Worm (Caenorhabditis elegans): ENCODE measurements around the gene clec-263.

clec-263 gene

ce11 chrV:20536208-20536607 lies 38.2 kb upstream of the clec-263 start, which contains the start of gene Y38H6C.15:
TSS of gene Y38H6C.15 (minus strand) at chrV:20536308.
- TF ChIP-seq ceh-18 (tag; optimal IDR thresholded peaks at IDR 0.05) (no peak), sox-2 (GFP tag; IDR thresholded peaks at IDR 0.05) (no peak), pax-1 (tag; optimal IDR thresholded peaks at IDR 0.05) (no peak), elt-4 (tag; optimal IDR thresholded peaks at IDR 0.05) (no peak), che-1 (tag; optimal IDR thresholded peaks at IDR 0.05) (no peak), hlh-15 (tag; optimal IDR thresholded peaks at IDR 0.05) (no peak), ceh-22 (tag; optimal IDR thresholded peaks at IDR 0.05) (no peak), ceh-34 (tag; optimal IDR thresholded peaks at IDR 0.05) (no peak), F13H6.1 (tag; optimal IDR thresholded peaks at IDR 0.05) (no peak), unc-42 (tag; optimal IDR thresholded peaks at IDR 0.05) (no peak)

DNA sequence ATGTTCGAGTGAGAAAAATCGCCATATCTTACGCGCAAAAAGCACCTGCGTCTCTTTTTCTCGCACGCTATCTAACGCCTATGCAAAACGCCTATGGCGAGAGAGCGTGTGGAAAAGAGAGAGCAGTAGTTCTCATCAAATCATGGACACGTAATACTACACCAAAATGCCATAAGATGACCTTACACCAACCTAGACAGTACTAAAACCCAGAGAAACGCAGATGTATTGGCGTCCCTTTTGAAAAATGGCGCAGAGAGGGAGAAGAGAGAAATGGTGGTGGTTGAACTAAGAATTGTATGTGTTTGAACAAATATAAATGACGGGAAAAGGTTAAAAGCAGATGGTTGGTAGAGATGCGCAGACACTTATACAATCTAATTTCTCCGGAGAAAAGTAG lies 35.4 kb upstream of the clec-263 start, which contains the start of gene Y38H6C.16:
TSS of gene Y38H6C.16 (minus strand) at position 293 of the 400 bp plus-strand sequence.
- TF ChIP-seq nhr-232 (tag; optimal IDR thresholded peaks at IDR 0.05): no peak
- peak; percentile 14 for TF ChIP-seq elt-2 (tag; optimal IDR thresholded peaks at IDR 0.05)
- TF ChIP-seq ref-2 (tag; optimal IDR thresholded peaks at IDR 0.05): no peak
- no peak for TF ChIP-seq eyg-1 (tag; optimal IDR thresholded peaks at IDR 0.05)
- no peak for TF ChIP-seq ceh-30 (tag; optimal IDR thresholded peaks at IDR 0.05)
- no peak for TF ChIP-seq pha-4 (tag; optimal IDR thresholded peaks at IDR 0.05)
- no peak for TF ChIP-seq ceh-22 (tag; optimal IDR thresholded peaks at IDR 0.05)
- no peak for TF ChIP-seq hlh-6 (tag; optimal IDR thresholded peaks at IDR 0.05)
- TF ChIP-seq mec-3 (tag; optimal IDR thresholded peaks at IDR 0.05; ENCODE audit: borderline replicate concordance): no peak

DNA sequence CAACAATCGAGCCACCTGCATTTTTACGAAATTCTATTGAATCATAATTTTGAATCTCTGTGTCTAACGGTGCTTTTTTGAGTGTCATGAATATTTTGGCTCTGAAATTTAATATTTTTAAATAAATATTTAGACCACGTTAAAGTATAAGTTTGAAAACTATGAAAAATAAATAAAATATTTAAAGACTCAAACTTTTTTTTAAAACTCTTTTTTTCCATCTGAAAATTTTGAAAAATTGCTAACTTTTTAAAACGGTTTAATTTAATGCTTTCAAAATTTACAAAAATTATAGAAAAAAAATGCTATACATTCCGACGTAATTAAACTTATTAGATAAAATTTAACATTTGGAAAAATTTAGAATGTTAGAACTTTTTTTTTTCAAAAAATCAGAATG lies 30.3 kb upstream of the clec-263 start, which contains the start of gene slc-36.3:
TSS of gene slc-36.3 (minus strand) at position 101 of the 400 bp plus-strand sequence.
- TF ChIP-seq unc-86 (tag; optimal IDR thresholded peaks at IDR 0.05): no peak
- TF ChIP-seq tbx-7 (tag; optimal IDR thresholded peaks at IDR 0.05): no peak
- no peak for TF ChIP-seq lin-11 (tag; optimal IDR thresholded peaks at IDR 0.05)
- TF ChIP-seq unc-55 (GFP tag; optimal IDR thresholded peaks at IDR 0.05): no peak
- no peak for TF ChIP-seq pat-9 (tag; optimal IDR thresholded peaks at IDR 0.05)
- no peak for TF ChIP-seq C38D4.7 (GFP tag; optimal IDR thresholded peaks at IDR 0.05)
- no peak for TF ChIP-seq ceh-19 (GFP tag; optimal IDR thresholded peaks at IDR 0.05)
- no peak for TF ChIP-seq hlh-8 (tag; optimal IDR thresholded peaks at IDR 0.05)
- no peak for TF ChIP-seq nhr-11 (tag; optimal IDR thresholded peaks at IDR 0.05)
- no peak for TF ChIP-seq pha-2 (tag; optimal IDR thresholded peaks at IDR 0.05)
- TF ChIP-seq T23F11.4 (GFP tag; optimal IDR thresholded peaks at IDR 0.05): no peak

DNA sequence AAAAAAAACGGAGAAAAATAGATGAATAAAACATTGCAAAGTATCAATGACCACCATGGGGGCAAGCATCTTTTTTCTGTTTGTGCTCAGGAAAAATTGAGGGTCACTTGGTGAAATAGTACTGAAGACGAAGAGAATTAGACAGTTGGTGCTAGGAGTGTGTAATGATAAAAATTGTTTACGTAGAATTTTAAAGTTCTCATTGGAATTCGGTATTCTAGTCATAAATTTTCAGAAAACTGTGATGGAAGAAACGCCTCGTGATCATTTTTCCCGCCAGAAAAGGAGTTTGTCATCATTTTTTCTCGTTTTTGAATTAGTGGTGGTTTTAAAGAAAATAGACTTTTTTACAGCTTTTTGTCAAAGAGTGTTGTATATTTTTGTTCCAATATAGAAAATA lies 29.8 kb upstream of the clec-263 start:
- TF ChIP-seq ceh-34 (tag; optimal IDR thresholded peaks at IDR 0.05) (no peak), fkh-6 (tag; optimal IDR thresholded peaks at IDR 0.05) (no peak), ceh-18 (tag; optimal IDR thresholded peaks at IDR 0.05) (no peak), nhr-232 (tag; optimal IDR thresholded peaks at IDR 0.05) (no peak)

- no peak for TF ChIP-seq ceh-45 (GFP tag; IDR thresholded peaks at IDR 0.05)
- no peak for TF ChIP-seq hlh-8 (tag; optimal IDR thresholded peaks at IDR 0.05)
- no peak for TF ChIP-seq elt-2 (tag; optimal IDR thresholded peaks at IDR 0.05)
- no peak for TF ChIP-seq lin-11 (tag; optimal IDR thresholded peaks at IDR 0.05)
- TF ChIP-seq ceh-18 (tag; optimal IDR thresholded peaks at IDR 0.05): no peak
- no peak for TF ChIP-seq K09A11.1 (tag; optimal IDR thresholded peaks at IDR 0.05; ENCODE audit: insufficient read depth)
- no peak for TF ChIP-seq K02D7.2 (tag; optimal IDR thresholded peaks at IDR 0.05)
- TF ChIP-seq unc-42 (tag; optimal IDR thresholded peaks at IDR 0.05): no peak
- no peak for TF ChIP-seq lim-6 (tag; optimal IDR thresholded peaks at IDR 0.05)
- TF ChIP-seq pros-1 (tag; optimal IDR thresholded peaks at IDR 0.05): no peak
- no peak for TF ChIP-seq hlh-6 (tag; optimal IDR thresholded peaks at IDR 0.05)
- no peak for TF ChIP-seq C38D4.7 (GFP tag; optimal IDR thresholded peaks at IDR 0.05)
- TF ChIP-seq T23F11.4 (GFP tag; optimal IDR thresholded peaks at IDR 0.05): no peak
- TF ChIP-seq pha-4 (tag; optimal IDR thresholded peaks at IDR 0.05): no peak
Measured at ce11 chrV:20545742-20546141, 28.7 kb upstream of the clec-263 start.

All from whole organism, late embryonic.